Fruit fly (Drosophila melanogaster) whole organism, adult: ENCODE results near the gene Iml1.
A peak's percentile ranks its signal among the peaks of the same experiment; 100 is the strongest.

Experiments used
- CG11617 ChIP-seq: fragments of 200-800 bp; sonication (Bioruptor generic); optimal IDR thresholded peaks from 2 replicates; lab custom pipeline; 2017; ENCODE audit warnings: mild to moderate bottlenecking, missing biosample characterization, missing genetic modification reagents, missing genetic modification characterization
- CG12768 ChIP-seq: fragments of 200-800 bp; sonication (Bioruptor generic); optimal IDR thresholded peaks from 2 replicates; lab custom pipeline; 2017; ENCODE audit warnings: missing biosample characterization, missing genetic modification characterization, mild to moderate bottlenecking, moderate library complexity, missing genetic modification reagents
- CG14711 ChIP-seq: fragments of 200-800 bp; sonication (Bioruptor generic); optimal IDR thresholded peaks from 2 replicates; lab custom pipeline; 2018; ENCODE audit warnings: missing biosample characterization, mild to moderate bottlenecking, missing genetic modification characterization, moderate library complexity
- CG1620 ChIP-seq: fragments of 200-800 bp; sonication (Bioruptor generic); optimal IDR thresholded peaks from 2 replicates; lab custom pipeline; 2016; ENCODE audit warnings: missing biosample characterization, missing genetic modification characterization
- CG33017 ChIP-seq: fragments of 200-800 bp; sonication (Bioruptor generic); optimal IDR thresholded peaks from 2 replicates; lab custom pipeline; 2018; ENCODE audit warnings: missing biosample characterization, mild to moderate bottlenecking, missing genetic modification characterization, moderate library complexity
- CG5204 ChIP-seq: fragments of 200-800 bp; sonication (Bioruptor generic); optimal IDR thresholded peaks from 2 replicates; lab custom pipeline; 2016; ENCODE audit warnings: missing biosample characterization, missing genetic modification characterization
- CG7045 ChIP-seq: fragments of 200-800 bp; sonication (Bioruptor generic); optimal IDR thresholded peaks from 2 replicates; lab custom pipeline; 2017; ENCODE audit warnings: missing biosample characterization, mild to moderate bottlenecking, missing genetic modification characterization
- CG7101 ChIP-seq: fragments of 200-800 bp; sonication (Bioruptor generic); optimal IDR thresholded peaks from 2 replicates; lab custom pipeline; 2018; ENCODE audit warnings: missing biosample characterization, mild to moderate bottlenecking, missing genetic modification characterization, moderate library complexity
- Clk ChIP-seq: fragments of 200-800 bp; sonication (Bioruptor generic); optimal IDR thresholded peaks from 2 replicates; lab custom pipeline; 2017; ENCODE audit warnings: missing biosample characterization, missing genetic modification characterization
- Crg-1 ChIP-seq: fragments of 200-800 bp; sonication (Bioruptor generic); optimal IDR thresholded peaks from 2 replicates; lab custom pipeline; 2016; ENCODE audit warnings: missing biosample characterization, missing genetic modification characterization
- Hr96 ChIP-seq: fragments of 200-800 bp; sonication (Bioruptor generic); optimal IDR thresholded peaks from 2 replicates; lab custom pipeline; 2016; ENCODE audit warnings: missing biosample characterization, missing genetic modification characterization
- Mnt ChIP-seq: fragments of 200-800 bp; sonication (Bioruptor generic); optimal IDR thresholded peaks from 2 replicates; lab custom pipeline; 2016; ENCODE audit warnings: missing biosample characterization, mild to moderate bottlenecking, missing genetic modification characterization
- bab1 ChIP-seq: fragments of 200-800 bp; sonication (Bioruptor generic); optimal IDR thresholded peaks from 3 replicates; lab custom pipeline; 2019; ENCODE audit warnings: missing biosample characterization, mild to moderate bottlenecking, missing genetic modification characterization, moderate library complexity
- cic ChIP-seq: fragments of 200-800 bp; sonication (Bioruptor generic); optimal IDR thresholded peaks from 2 replicates; lab custom pipeline; 2017; ENCODE audit warnings: missing biosample characterization, mild to moderate bottlenecking, missing genetic modification characterization, moderate library complexity
- cnc ChIP-seq, 2 experiments: fragments of >200 bp; optimal IDR thresholded peaks; 2 replicates each; lab custom pipeline; 2017
- kay ChIP-seq: fragments of 200-800 bp; sonication (Bioruptor generic); peaks from one replicate; lab custom pipeline; 2016; ENCODE audit warnings: missing biosample characterization, missing genetic modification characterization, borderline replicate concordance
- ovo ChIP-seq: fragments of 200-800 bp; sonication (Bioruptor generic); optimal IDR thresholded peaks from 2 replicates; lab custom pipeline; 2016; ENCODE audit warnings: missing biosample characterization, missing genetic modification characterization
- pad ChIP-seq: fragments of 200-800 bp; sonication (Bioruptor generic); optimal IDR thresholded peaks from 3 replicates; lab custom pipeline; 2017; ENCODE audit warnings: missing biosample characterization, missing genetic modification characterization, mild to moderate bottlenecking, moderate library complexity, missing genetic modification reagents
- tj ChIP-seq: fragments of 200-800 bp; sonication (Bioruptor generic); optimal IDR thresholded peaks from 3 replicates; lab custom pipeline; 2017; ENCODE audit warnings: missing biosample characterization, mild to moderate bottlenecking, missing genetic modification characterization, moderate library complexity
- toe ChIP-seq: fragments of 200-800 bp; sonication (Bioruptor generic); optimal IDR thresholded peaks from 2 replicates; lab custom pipeline; 2016; ENCODE audit warnings: missing biosample characterization, missing genetic modification characterization

Gene Iml1

DNA sequence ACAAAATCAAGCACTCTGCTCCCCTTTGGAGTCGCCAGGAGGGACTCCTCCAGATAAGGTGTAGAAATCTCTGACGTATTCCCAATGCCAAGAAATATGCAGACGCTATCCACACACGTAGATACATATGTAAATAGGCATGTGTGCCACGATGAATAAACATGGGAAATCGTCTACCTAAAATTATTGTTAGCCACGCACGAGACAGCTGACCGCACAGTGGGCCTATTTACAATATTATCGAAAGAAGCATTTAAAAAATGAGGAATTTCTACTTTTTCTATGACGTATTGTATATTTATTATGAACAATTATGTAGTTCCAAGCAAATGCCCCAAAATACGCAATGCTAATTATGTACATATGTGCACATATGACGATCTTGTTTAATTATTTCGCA lies 15.3 kb upstream of the Iml1 start:
- no peak for TF ChIP-seq CG14711 (tag; lab: Kevin White, UChicago)
- no peak for TF ChIP-seq bab1 (GFP tag; lab: Kevin White, UChicago)
- TF ChIP-seq toe (GFP tag; lab: Kevin White, UChicago): no peak
- no peak for TF ChIP-seq kay
- TF ChIP-seq ovo (GFP tag; lab: Kevin White, UChicago): no peak
- TF ChIP-seq CG12768 (GFP tag; lab: Kevin White, UChicago): no peak
- no peak for TF ChIP-seq Crg-1 (GFP tag; lab: Kevin White, UChicago)
- no peak for TF ChIP-seq cnc (optimal IDR thresholded peaks at IDR 0.05; lab: Kevin White, UChicago)
- no peak for TF ChIP-seq Clk (GFP tag; lab: Kevin White, UChicago)
- no peak for TF ChIP-seq CG7101 (tag; lab: Kevin White, UChicago)
- no peak for TF ChIP-seq CG11617 (GFP tag; lab: Kevin White, UChicago)

DNA sequence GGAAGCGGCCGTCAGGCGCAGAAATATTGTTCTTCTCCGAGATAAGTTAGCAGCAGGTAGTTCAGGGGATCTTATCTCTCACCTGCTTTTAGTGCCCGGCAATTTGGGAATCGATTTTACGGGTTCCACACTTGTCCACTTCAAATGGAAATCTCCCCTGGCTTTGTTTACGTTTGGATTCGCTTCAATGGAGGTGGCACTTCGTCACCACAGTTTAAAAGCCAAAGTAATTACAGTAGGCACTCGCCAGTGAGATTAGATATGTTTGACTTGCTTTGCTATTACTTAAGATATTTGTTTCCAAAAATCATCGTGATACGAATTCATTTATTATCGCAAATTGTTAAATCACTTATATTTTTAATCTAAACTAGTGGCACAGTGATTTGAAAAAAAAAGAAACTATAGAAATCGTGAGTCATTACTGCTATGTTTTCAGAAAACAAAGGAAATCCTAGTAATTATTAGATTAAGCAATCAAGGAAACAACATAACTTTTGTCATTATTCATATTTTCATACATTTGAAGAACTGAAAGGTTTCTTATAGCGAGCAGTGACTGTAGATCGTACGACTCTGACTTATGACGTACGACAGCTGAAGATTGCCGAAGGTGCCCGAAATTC lies 14.6 kb upstream of the Iml1 start:
- TF ChIP-seq Clk (GFP tag; lab: Kevin White, UChicago): no peak
- TF ChIP-seq CG5204 (GFP tag; lab: Kevin White, UChicago): peak; percentile 82
- TF ChIP-seq CG7045 (GFP tag; lab: Kevin White, UChicago): peak; percentile 76
- peak; percentile 78 for TF ChIP-seq toe (GFP tag; lab: Kevin White, UChicago)
- TF ChIP-seq tj (GFP tag; lab: Kevin White, UChicago): peak; percentile 47
- TF ChIP-seq bab1 (GFP tag; lab: Kevin White, UChicago): peak; percentile 70
- peak; percentile 63 for TF ChIP-seq Hr96 (GFP tag; lab: Kevin White, UChicago)
- peak; percentile 17 for TF ChIP-seq Crg-1 (GFP tag; lab: Kevin White, UChicago)
- peak; percentile 82 for TF ChIP-seq CG33017 (tag; lab: Kevin White, UChicago)
- TF ChIP-seq ovo (GFP tag; lab: Kevin White, UChicago): peak; percentile 6
- peak; percentile 97 for TF ChIP-seq kay
- peak; percentile 92 for TF ChIP-seq CG12768 (GFP tag; lab: Kevin White, UChicago)
- TF ChIP-seq Mnt (GFP tag; lab: Kevin White, UChicago): peak; percentile 31
- peak; percentile 75 for TF ChIP-seq CG7101 (tag; lab: Kevin White, UChicago)
- TF ChIP-seq CG11617 (GFP tag; lab: Kevin White, UChicago): peak; percentile 80
- peak; percentile 55 for TF ChIP-seq pad
- TF ChIP-seq cic (GFP tag; lab: Kevin White, UChicago): peak; percentile 94
- TF ChIP-seq cnc (optimal IDR thresholded peaks at IDR 0.05; lab: Kevin White, UChicago): no peak
- peak; percentile 50 for TF ChIP-seq CG14711 (tag; lab: Kevin White, UChicago)
- TF ChIP-seq CG1620 (GFP tag; lab: Kevin White, UChicago): no peak

DNA sequence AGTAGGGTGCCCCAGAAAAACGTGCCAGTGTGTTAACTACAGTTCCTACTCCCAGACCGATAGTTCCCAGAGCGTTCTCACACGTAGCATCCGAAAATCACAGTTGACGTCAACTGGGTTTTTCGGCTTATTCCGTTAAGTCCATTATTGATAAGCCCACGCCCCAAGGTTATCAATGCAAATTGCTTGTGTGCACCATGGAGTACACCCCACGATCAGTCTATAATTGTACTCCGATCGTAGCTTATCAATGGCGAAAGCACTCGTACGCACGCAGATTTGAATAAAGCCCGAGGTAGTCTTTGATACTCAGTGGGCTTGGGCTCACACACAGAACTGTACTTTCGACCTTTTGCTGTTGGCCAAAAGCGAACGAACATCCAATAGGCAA lies 13.3 kb upstream of the Iml1 start:
- TF ChIP-seq CG7045 (GFP tag; lab: Kevin White, UChicago): no peak
- no peak for TF ChIP-seq kay
- TF ChIP-seq Mnt (GFP tag; lab: Kevin White, UChicago): no peak
- no peak for TF ChIP-seq bab1 (GFP tag; lab: Kevin White, UChicago)
- no peak for TF ChIP-seq Crg-1 (GFP tag; lab: Kevin White, UChicago)
- no peak for TF ChIP-seq tj (GFP tag; lab: Kevin White, UChicago)
- TF ChIP-seq cic (GFP tag; lab: Kevin White, UChicago): no peak
- no peak for TF ChIP-seq CG5204 (GFP tag; lab: Kevin White, UChicago)
- no peak for TF ChIP-seq Clk (GFP tag; lab: Kevin White, UChicago)
- no peak for TF ChIP-seq CG1620 (GFP tag; lab: Kevin White, UChicago)
- TF ChIP-seq toe (GFP tag; lab: Kevin White, UChicago): no peak
- TF ChIP-seq cnc (optimal IDR thresholded peaks at IDR 0.05; lab: Kevin White, UChicago): no peak
- TF ChIP-seq Hr96 (GFP tag; lab: Kevin White, UChicago): no peak
- no peak for TF ChIP-seq CG14711 (tag; lab: Kevin White, UChicago)
- TF ChIP-seq CG12768 (GFP tag; lab: Kevin White, UChicago): no peak
- TF ChIP-seq CG7101 (tag; lab: Kevin White, UChicago): no peak
- no peak for TF ChIP-seq ovo (GFP tag; lab: Kevin White, UChicago)
- no peak for TF ChIP-seq CG11617 (GFP tag; lab: Kevin White, UChicago)
- no peak for TF ChIP-seq CG33017 (tag; lab: Kevin White, UChicago)
- TF ChIP-seq pad: no peak

DNA sequence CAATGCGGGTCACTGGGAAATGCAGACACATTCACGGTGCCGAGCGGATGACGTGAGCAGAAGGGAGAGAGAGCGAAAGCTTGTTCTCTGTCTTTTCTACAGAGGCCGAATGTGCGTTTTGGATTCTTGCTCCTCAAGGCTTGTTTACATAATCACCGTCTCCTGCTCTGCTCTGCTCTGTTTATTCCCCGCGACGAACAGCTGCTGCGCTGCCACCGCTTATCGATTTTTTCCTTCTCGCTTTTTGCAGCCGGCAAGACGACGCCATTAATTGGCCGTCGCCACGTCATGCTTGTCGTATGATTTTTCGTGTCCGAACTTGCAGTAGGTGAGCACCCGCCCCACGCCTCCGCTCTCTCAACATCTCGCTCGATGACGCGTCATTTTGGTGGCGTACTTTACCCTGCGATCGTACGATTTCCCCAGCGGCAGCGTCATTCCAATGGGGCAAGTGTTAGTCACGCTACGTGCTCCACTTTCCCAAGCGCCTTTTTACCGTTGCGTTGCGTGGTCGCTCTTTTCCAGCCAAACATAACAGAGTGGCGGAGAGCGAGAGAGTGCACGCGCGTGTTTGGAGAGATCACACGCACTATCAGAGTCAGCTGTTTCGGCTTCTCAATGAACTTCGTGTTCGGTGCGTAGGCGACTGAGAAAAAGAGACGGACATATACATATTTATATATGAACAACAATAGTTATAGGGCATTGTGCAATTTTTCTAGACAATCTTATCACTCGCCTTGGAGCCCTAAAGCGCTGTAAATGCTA lies 12.7 kb upstream of the Iml1 start:
- TF ChIP-seq cic (GFP tag; lab: Kevin White, UChicago) (peak; percentile 47), Clk (GFP tag; lab: Kevin White, UChicago) (no peak), CG11617 (GFP tag; lab: Kevin White, UChicago) (peak; percentile 42), toe (GFP tag; lab: Kevin White, UChicago) (no peak), cnc (optimal IDR thresholded peaks at IDR 0.05; lab: Kevin White, UChicago) (peak in 1 of 2 experiments; percentile 6), ovo (GFP tag; lab: Kevin White, UChicago) (peak; percentile 70), CG5204 (GFP tag; lab: Kevin White, UChicago) (no peak), bab1 (GFP tag; lab: Kevin White, UChicago) (peak; percentile 91), CG7045 (GFP tag; lab: Kevin White, UChicago) (peak; percentile 88), tj (GFP tag; lab: Kevin White, UChicago) (peak; percentile 49), Hr96 (GFP tag; lab: Kevin White, UChicago) (peak; percentile 40), pad (peak; percentile 92), CG7101 (tag; lab: Kevin White, UChicago) (peak; percentile 48), Crg-1 (GFP tag; lab: Kevin White, UChicago) (peak; percentile 19), kay (no peak), CG33017 (tag; lab: Kevin White, UChicago) (peak; percentile 45), CG12768 (GFP tag; lab: Kevin White, UChicago) (peak; percentile 92), CG1620 (GFP tag; lab: Kevin White, UChicago) (peak; percentile 56), CG14711 (tag; lab: Kevin White, UChicago) (peak; percentile 66), Mnt (GFP tag; lab: Kevin White, UChicago) (peak; percentile 32)
